Worm (Caenorhabditis elegans): Measurements from ENCODE around the gene F41B5.1.

Gene F41B5.1

DNA sequence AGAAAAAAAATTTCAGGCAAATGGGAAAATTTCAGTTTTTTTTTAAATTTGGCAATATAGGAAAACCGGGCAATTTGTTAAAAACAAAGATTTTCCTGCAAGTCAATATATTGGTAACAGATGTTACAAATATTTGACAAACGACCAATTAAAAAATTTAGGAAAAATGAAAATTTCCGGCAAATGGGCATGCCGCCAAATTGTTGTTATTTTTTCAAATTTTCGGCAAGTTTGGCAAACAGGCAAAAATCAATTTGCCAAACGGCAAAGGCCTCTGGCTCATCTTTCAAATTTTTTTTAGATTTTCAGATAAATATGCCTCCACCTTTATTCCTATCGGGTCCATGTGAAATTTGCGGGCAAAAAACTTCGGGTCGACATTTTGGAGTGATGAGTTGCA is 33.6 kb upstream of the F41B5.1 start, which contains the start of gene nhr-128:
Gene nhr-128 (plus strand): TSS at position 301 of the 400 bp plus-strand sequence.
- TF ChIP-seq nhr-47 (tag; optimal IDR thresholded peaks at IDR 0.05) = no peak
- TF ChIP-seq lin-14 (GFP tag; optimal IDR thresholded peaks at IDR 0.05) = no peak

- TF ChIP-seq sptf-1 (tag; optimal IDR thresholded peaks at IDR 0.05) (no peak), nhr-90 (tag; optimal IDR thresholded peaks at IDR 0.05; ENCODE audit: poor library complexity) (no peak), snpc-4 (tag; optimal IDR thresholded peaks at IDR 0.05) (no peak)
Observed at ce11 chrV:2225130-2225529, 30.2 kb upstream of the F41B5.1 start, which contains the start of gene nhr-103. nhr-103 (plus strand) TSS chrV:2225430.

DNA sequence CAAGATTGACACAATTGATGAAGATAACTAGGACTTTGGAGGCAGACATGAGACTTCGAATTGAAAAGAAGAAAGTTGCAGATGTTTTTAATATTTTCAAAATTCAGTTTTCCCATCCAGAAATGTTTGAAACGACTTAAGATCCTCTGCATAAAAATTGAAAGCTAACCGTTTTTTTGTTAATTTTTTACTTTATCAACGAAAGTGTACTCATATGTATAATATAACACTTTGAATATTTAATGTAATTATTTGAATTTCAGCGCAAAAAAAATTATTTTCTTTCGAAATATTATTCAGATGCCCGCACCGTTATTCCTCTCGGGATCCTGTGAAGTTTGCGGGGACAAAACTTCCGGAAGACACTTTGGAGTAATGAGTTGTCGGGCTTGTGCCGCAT is 28.4 kb upstream of the F41B5.1 start, which contains the start of gene nhr-18:
Gene nhr-18 (plus strand): TSS at position 301 of the 400 bp plus-strand sequence.
- TF ChIP-seq ztf-4 (tag; optimal IDR thresholded peaks at IDR 0.05) (no peak), rnt-1 (tag; optimal IDR thresholded peaks at IDR 0.05) (no peak), swsn-7 (tag; optimal IDR thresholded peaks at IDR 0.05) (no peak), unc-98 (GFP tag; IDR thresholded peaks at IDR 0.05) (no peak), hlh-17 (GFP tag; optimal IDR thresholded peaks at IDR 0.05; ENCODE audit: borderline replicate concordance) (no peak), efl-1 (optimal IDR thresholded peaks at IDR 0.05) (no peak), efl-1 (GFP tag; optimal IDR thresholded peaks at IDR 0.05 in 1 of 2) (peak in 1 of 2 experiments; percentile 15), lir-3 (tag; optimal IDR thresholded peaks at IDR 0.05; ENCODE audit: poor library complexity) (no peak), unc-30 (tag; optimal IDR thresholded peaks at IDR 0.05) (no peak)

ce11 chrV:2228781-2229180 is 26.6 kb upstream of the F41B5.1 start, which contains the start of gene nhr-126:
nhr-126 (plus strand) TSS chrV:2229081.
- TF ChIP-seq snpc-4 (tag; optimal IDR thresholded peaks at IDR 0.05) (no peak), ceh-88 (GFP tag; IDR thresholded peaks at IDR 0.05) (no peak), nhr-28 (tag; optimal IDR thresholded peaks at IDR 0.05) (no peak), jun-1 (tag; optimal IDR thresholded peaks at IDR 0.05) (no peak), unc-130 (tag; optimal IDR thresholded peaks at IDR 0.05) (no peak)

ce11 chrV:2230912-2231311 is 24.4 kb upstream of the F41B5.1 start, which contains the start of gene nhr-134:
nhr-134 (plus strand) TSS chrV:2231223.
- TF ChIP-seq ces-1 (GFP tag; optimal IDR thresholded peaks at IDR 0.05) (no peak), lin-14 (GFP tag; optimal IDR thresholded peaks at IDR 0.05) (no peak), lin-35 (GFP tag; optimal IDR thresholded peaks at IDR 0.05) (peak in 1 of 2 experiments; percentile 10), nhr-28 (tag; optimal IDR thresholded peaks at IDR 0.05) (no peak), efl-1 (optimal IDR thresholded peaks at IDR 0.05) (peak in 1 of 2 experiments; percentile 2), efl-1 (GFP tag; optimal IDR thresholded peaks at IDR 0.05 in 1 of 2) (peak in 1 of 2 experiments; percentile 12), sptf-1 (tag; optimal IDR thresholded peaks at IDR 0.05) (no peak), elt-2 (tag; optimal IDR thresholded peaks at IDR 0.05) (peak; percentile 54), lsy-2 (tag; optimal IDR thresholded peaks at IDR 0.05) (no peak), nhr-20 (tag; optimal IDR thresholded peaks at IDR 0.05) (peak; percentile 26)

DNA sequence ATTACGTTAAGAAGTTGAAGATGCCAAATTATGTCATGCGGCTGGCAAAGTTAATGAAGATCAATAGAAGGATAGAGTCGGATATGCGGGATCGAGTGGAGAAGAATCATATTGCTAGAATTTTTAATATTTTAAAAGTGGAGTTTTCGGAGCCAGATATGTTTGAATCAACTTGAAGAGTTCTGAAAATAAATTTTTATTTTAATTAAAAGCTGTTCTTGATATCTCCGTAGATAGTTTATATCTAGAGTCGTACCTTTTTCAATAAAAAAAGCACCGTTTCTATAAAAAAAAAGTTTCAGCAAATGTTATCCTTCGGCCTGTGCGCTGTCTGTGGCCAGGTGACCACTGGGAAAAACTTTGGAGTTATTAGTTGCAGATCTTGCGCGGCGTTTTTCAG is 22.2 kb upstream of the F41B5.1 start, which contains the start of gene nhr-96:
Gene nhr-96 (plus strand): TSS at position 301 of the 400 bp plus-strand sequence.
- TF ChIP-seq ceh-8 (GFP tag; optimal IDR thresholded peaks at IDR 0.05) = no peak
- no peak for TF ChIP-seq efl-1 (optimal IDR thresholded peaks at IDR 0.05)
- peak in 1 of 2 experiments; percentile 70 for TF ChIP-seq efl-1 (GFP tag; optimal IDR thresholded peaks at IDR 0.05 in 1 of 2)

ce11 chrV:2235848-2236247 is 19.5 kb upstream of the F41B5.1 start, which contains the start of gene cyp-33C4:
cyp-33C4 (plus strand) TSS chrV:2236140.
- TF ChIP-seq mep-1 (tag; optimal IDR thresholded peaks at IDR 0.05) (peak; percentile 13), aha-1 (tag; optimal IDR thresholded peaks at IDR 0.05) (no peak), nhr-84 (tag; optimal IDR thresholded peaks at IDR 0.05) (no peak), tbx-2 (tag; optimal IDR thresholded peaks at IDR 0.05) (no peak), lin-39 (tag; optimal IDR thresholded peaks at IDR 0.05) (no peak), snu-23 (GFP tag; optimal IDR thresholded peaks at IDR 0.05) (peak; percentile 60), ceh-88 (GFP tag; IDR thresholded peaks at IDR 0.05) (no peak), nhr-12 (tag; optimal IDR thresholded peaks at IDR 0.05) (no peak), fkh-8 (tag; optimal IDR thresholded peaks at IDR 0.05) (peak; percentile 55), snpc-4 (tag; optimal IDR thresholded peaks at IDR 0.05) (no peak), nhr-19 (GFP tag; conservative IDR thresholded peaks at IDR 0.05) (no peak; the same call in 1 of the 2 replicates), nhr-11 (tag; optimal IDR thresholded peaks at IDR 0.05) (no peak), pax-3 (tag; optimal IDR thresholded peaks at IDR 0.05) (no peak), F16B12.6 (tag; optimal IDR thresholded peaks at IDR 0.05) (no peak), fkh-10 (GFP tag; optimal IDR thresholded peaks at IDR 0.05) (no peak), sox-4 (tag; optimal IDR thresholded peaks at IDR 0.05) (no peak), C34B4.2 (tag; optimal IDR thresholded peaks at IDR 0.05) (no peak), lin-35 (GFP tag; optimal IDR thresholded peaks at IDR 0.05) (peak in 1 of 2 experiments; percentile 35), skn-1 (tag; optimal IDR thresholded peaks at IDR 0.05) (no peak), egl-13 (tag; optimal IDR thresholded peaks at IDR 0.05) (no peak)
